Fruit fly (Drosophila melanogaster) Kc167 (cell line): ENCODE results near the gene CG32032.

ENCODE experiments used
- Myc ChIP-seq: fragments of >200 bp; optimal IDR thresholded peaks from 2 replicates; lab custom pipeline; 2017; ENCODE audit warnings: missing external identifiers
- Sin3A ChIP-seq: fragments of >200 bp; optimal IDR thresholded peaks from 2 replicates; lab custom pipeline; 2018; ENCODE audit warnings: missing external identifiers
- h ChIP-seq: fragments of >200 bp; optimal IDR thresholded peaks from 3 replicates; lab custom pipeline; 2018; ENCODE audit warnings: missing external identifiers
- insv ChIP-seq: fragments of >200 bp; optimal IDR thresholded peaks from 3 replicates; lab custom pipeline; 2018; ENCODE audit warnings: missing external identifiers
- psq ChIP-seq: fragments of >200 bp; optimal IDR thresholded peaks from 2 replicates; lab custom pipeline; 2017; ENCODE audit warnings: missing external identifiers
- ttk ChIP-seq: sonication (Bioruptor generic); optimal IDR thresholded peaks from 2 replicates; lab custom pipeline; 2017; ENCODE audit warnings: missing external identifiers

The CG32032 gene

DNA sequence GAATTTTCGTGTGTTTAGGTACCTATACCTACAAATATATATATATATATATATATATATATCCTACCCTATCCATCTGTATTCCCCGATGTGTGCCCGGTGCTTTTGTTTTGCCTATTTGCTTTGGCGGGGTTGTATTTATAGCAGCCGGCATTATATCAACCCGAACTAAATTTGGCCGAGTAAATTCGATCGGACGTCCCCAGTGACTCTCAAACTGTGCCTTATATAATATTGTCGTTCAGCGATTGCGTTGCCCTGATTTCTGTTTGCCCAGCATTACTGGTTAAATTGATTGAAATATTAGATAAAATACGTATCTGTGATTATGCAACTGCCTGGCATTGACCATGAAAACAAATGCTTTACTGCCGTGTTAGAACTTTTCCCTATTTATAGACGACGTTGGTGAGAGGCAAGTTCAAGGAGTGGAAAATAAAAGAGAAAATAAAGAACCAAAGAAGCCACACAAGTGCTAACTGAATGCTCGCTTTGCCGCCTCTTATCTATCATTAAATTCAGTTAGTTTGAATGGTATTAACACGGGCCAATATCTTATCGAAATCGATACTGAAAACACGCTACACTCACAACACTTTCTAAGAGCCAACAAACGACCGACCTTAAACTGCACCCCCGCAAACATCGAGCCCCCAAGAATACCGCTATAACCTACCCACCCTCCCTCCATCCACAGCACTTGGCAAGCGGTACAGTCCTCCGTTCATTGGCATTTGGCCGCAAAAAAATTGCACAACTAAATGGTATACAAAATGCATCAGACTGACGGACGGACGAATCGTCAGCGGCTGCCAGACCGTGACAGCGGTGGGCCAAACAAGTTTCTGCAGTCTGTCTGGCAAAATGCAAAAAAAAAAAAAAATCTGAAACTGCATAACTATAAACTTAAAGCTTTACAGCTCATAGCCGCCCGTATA, 36.7 kb upstream of the CG32032 start:
- TF ChIP-seq Sin3A (lab: Kevin White, UChicago) (no peak), Myc (lab: Kevin White, UChicago) (no peak), insv (lab: Kevin White, UChicago) (no peak), h (lab: Kevin White, UChicago) (no peak), psq (no peak), ttk (lab: Kevin White, UChicago) (no peak)

DNA sequence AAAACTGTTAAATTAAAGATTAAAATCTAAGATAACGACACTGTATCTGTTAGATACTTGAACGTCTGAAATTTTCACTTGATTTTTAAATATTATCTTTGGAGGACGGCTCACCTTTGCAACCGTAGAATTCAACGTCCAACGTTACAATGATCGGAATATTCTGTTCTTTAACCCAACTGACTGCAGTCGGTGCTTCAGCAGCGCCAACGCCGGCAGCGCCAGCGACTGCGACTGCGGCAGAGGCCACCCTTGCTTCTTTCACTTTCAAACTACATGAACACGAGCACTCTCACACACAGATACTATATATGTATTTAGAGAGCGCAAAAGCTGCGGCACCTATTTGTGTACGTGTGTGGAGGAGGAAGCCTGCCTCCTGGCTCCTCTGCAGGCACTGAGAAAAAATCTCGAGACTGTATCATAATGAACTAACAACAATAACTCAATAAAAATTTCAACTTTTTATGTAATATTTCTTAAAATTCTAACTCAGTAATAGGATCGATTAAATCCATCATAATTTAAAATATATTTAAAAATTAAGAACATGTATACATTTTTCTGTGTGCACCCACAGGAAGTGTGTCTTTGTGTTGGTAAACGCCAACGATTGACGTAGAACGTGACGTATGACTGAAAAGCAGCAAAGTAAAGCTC, 35.3 kb upstream of the CG32032 start:
- TF ChIP-seq insv (lab: Kevin White, UChicago) (no peak), Myc (lab: Kevin White, UChicago) (no peak), psq (no peak), Sin3A (lab: Kevin White, UChicago) (no peak), h (lab: Kevin White, UChicago) (no peak), ttk (lab: Kevin White, UChicago) (no peak)

dm6 chr3L:9059611-9060203, 33.1 kb upstream of the CG32032 start:
- no peak for TF ChIP-seq psq
- no peak for TF ChIP-seq h (lab: Kevin White, UChicago)
- TF ChIP-seq Sin3A (lab: Kevin White, UChicago): no peak

DNA sequence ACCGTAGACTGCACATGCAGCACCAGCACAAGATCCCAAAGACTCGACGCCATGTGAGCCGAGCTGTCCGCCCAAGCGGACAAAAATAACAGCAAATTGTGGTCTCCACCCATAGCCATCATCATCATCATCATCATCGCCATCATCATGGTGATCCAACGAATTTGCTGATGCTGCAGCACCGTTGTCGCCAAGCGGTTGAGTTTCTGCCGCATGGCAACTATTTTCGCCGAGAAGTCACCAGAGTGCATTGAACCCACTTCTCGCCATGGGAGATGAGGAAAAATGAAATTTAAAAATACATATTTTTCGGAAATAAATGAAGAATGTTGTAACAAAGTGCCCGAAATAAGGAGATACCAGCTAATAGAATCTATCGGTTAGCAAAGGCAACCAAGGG, 31.4 kb upstream of the CG32032 start:
- TF ChIP-seq Sin3A (lab: Kevin White, UChicago) (no peak), insv (lab: Kevin White, UChicago) (no peak), ttk (lab: Kevin White, UChicago) (no peak), psq (no peak), Myc (lab: Kevin White, UChicago) (no peak), h (lab: Kevin White, UChicago) (no peak)

- TF ChIP-seq ttk (lab: Kevin White, UChicago) (no peak), insv (lab: Kevin White, UChicago) (no peak), psq (no peak), h (lab: Kevin White, UChicago) (no peak), Sin3A (lab: Kevin White, UChicago) (no peak), Myc (lab: Kevin White, UChicago) (no peak)
Observed at dm6 chr3L:9062816-9063215, 30.0 kb upstream of the CG32032 start.

dm6 chr3L:9063607-9064006, 29.2 kb upstream of the CG32032 start:
- TF ChIP-seq Myc (lab: Kevin White, UChicago) (no peak), ttk (lab: Kevin White, UChicago) (no peak), psq (no peak), insv (lab: Kevin White, UChicago) (no peak), h (lab: Kevin White, UChicago) (no peak), Sin3A (lab: Kevin White, UChicago) (no peak)

DNA sequence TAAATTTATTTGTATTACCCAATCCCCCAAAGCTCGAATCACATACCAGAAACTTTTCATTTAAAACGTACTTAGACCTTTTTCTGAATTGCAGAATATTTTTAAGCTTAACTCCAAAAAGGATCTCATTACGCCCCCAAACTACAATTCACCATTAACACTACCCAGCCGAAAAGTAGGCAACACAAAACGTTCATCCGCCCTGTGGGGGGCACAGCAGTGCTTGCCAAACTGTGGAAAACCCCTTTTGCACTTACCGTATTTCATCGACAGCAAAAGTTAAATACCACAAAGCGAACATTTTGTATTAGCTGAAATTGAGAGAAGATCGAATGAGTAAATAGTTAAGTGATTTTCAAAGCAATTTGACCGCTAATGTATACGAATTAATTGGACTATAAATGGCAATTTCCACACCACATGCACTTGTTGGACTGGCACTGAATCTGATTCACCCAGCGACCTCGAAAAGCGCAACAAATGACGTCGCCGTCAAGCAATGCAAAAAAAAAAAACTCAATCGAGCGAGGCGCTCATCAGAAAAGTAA, 28.6 kb upstream of the CG32032 start:
- TF ChIP-seq h (lab: Kevin White, UChicago): no peak
- no peak for TF ChIP-seq ttk (lab: Kevin White, UChicago)
- no peak for TF ChIP-seq Sin3A (lab: Kevin White, UChicago)
- no peak for TF ChIP-seq Myc (lab: Kevin White, UChicago)
- no peak for TF ChIP-seq psq
- TF ChIP-seq insv (lab: Kevin White, UChicago): no peak

dm6 chr3L:9064976-9065761, 27.7 kb upstream of the CG32032 start:
- no peak for TF ChIP-seq insv (lab: Kevin White, UChicago)
- TF ChIP-seq Sin3A (lab: Kevin White, UChicago): no peak

DNA sequence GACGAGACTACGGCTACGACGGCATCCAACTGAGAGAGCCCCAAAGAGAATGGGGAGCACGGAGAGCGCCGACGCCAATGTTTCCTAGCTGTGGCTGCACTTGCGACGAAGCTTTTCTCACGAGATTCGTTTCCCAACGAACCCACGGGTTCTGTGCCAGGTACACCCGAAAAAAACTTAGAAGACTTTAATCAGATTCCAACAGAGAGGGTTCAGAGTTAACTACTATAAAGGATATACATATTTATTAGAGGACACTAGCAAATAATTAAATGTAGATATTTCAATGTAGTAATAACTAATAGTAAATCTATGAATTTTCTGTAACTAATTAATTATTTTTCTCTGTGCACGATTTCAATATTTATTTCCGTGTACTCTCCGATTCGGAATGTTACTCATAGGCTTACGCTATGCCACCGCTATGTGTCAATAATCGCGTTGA, 26.8 kb upstream of the CG32032 start, which contains the start of gene Argk1:
TSS of gene Argk1 (minus strand) at position 31 of the 445 bp plus-strand sequence.
- TF ChIP-seq psq (no peak), ttk (lab: Kevin White, UChicago) (no peak), Sin3A (lab: Kevin White, UChicago) (no peak), Myc (lab: Kevin White, UChicago) (no peak), insv (lab: Kevin White, UChicago) (no peak), h (lab: Kevin White, UChicago) (no peak)

dm6 chr3L:9066509-9067021, 26.3 kb upstream of the CG32032 start:
- TF ChIP-seq h (lab: Kevin White, UChicago) (no peak), psq (no peak), insv (lab: Kevin White, UChicago) (no peak), Sin3A (lab: Kevin White, UChicago) (no peak), Myc (lab: Kevin White, UChicago) (no peak), ttk (lab: Kevin White, UChicago) (no peak)
